Fruit fly (Drosophila melanogaster) whole organism, embryonic: ENCODE results near the gene CG16965.
A peak's percentile ranks its signal among the peaks of the same experiment; 100 is the strongest.

Experiments used
- Ada2b ChIP-seq: fragments of 200-800 bp; sonication (Bioruptor generic); IDR thresholded peaks from 2 replicates; pipeline ENCODE4 v1.3.6; 2022; ENCODE audit warnings: missing biosample characterization, missing genetic modification characterization
- Aef1 ChIP-seq: fragments of 200-800 bp; sonication (Bioruptor generic); IDR thresholded peaks from 3 replicates; pipeline ENCODE4 v1.3.6; 2022; ENCODE audit warnings: missing biosample characterization, missing genetic modification characterization
- B-H2 ChIP-seq: fragments of 200-800 bp; sonication (Bioruptor generic); optimal IDR thresholded peaks from 2 replicates; lab custom pipeline; 2018; ENCODE audit warnings: missing biosample characterization, mild to moderate bottlenecking, missing genetic modification characterization
- Blimp-1 ChIP-seq: fragments of 200-800 bp; sonication (Bioruptor generic); optimal IDR thresholded peaks from 3 replicates; lab custom pipeline; 2018; ENCODE audit warnings: missing biosample characterization, missing genetic modification characterization, mild to moderate bottlenecking, moderate library complexity, missing genetic modification reagents
- BtbVII ChIP-seq: fragments of 200-800 bp; sonication (Bioruptor generic); optimal IDR thresholded peaks from 3 replicates; lab custom pipeline; 2017; ENCODE audit warnings: missing biosample characterization, mild to moderate bottlenecking, missing genetic modification characterization
- Bteb2 ChIP-seq: fragments of 200-800 bp; sonication (Bioruptor generic); optimal IDR thresholded peaks from 2 replicates; lab custom pipeline; 2016; ENCODE audit warnings: missing biosample characterization, missing genetic modification characterization
- CG10147 ChIP-seq: fragments of 200-800 bp; sonication (Bioruptor generic); optimal IDR thresholded peaks from 2 replicates; lab custom pipeline; 2019; ENCODE audit warnings: missing biosample characterization, mild to moderate bottlenecking, missing genetic modification characterization, moderate library complexity
- CG12659 ChIP-seq: fragments of 200-800 bp; sonication (Bioruptor generic); optimal IDR thresholded peaks from 3 replicates; lab custom pipeline; 2017; ENCODE audit warnings: mild to moderate bottlenecking, missing biosample characterization, missing genetic modification reagents, missing genetic modification characterization
- CG14050 ChIP-seq: fragments of 200-800 bp; sonication (Bioruptor generic); IDR thresholded peaks from 3 replicates; pipeline ENCODE4 v1.3.6; 2022; ENCODE audit warnings: missing biosample characterization, missing genetic modification characterization
- CG15011 ChIP-seq: fragments of 200-800 bp; sonication (Bioruptor generic); optimal IDR thresholded peaks from 3 replicates; lab custom pipeline; 2018; ENCODE audit warnings: missing biosample characterization, mild to moderate bottlenecking, missing genetic modification characterization
- CG15073 ChIP-seq: fragments of 200-800 bp; sonication (Bioruptor generic); optimal IDR thresholded peaks from 2 replicates; lab custom pipeline; 2016; ENCODE audit warnings: missing biosample characterization, missing genetic modification characterization
- CG15696 ChIP-seq: fragments of 200-800 bp; sonication (Bioruptor generic); optimal IDR thresholded peaks from 2 replicates; lab custom pipeline; 2019; ENCODE audit warnings: missing biosample characterization, mild to moderate bottlenecking, missing genetic modification characterization, moderate library complexity
- CG1603 ChIP-seq: fragments of 200-800 bp; sonication (Bioruptor generic); optimal IDR thresholded peaks from 2 replicates; lab custom pipeline; 2019; ENCODE audit warnings: missing biosample characterization, mild to moderate bottlenecking, missing genetic modification characterization, moderate library complexity
- CG16815 ChIP-seq: fragments of 200-800 bp; sonication (Bioruptor generic); optimal IDR thresholded peaks from 3 replicates; lab custom pipeline; 2017; ENCODE audit warnings: missing biosample characterization, mild to moderate bottlenecking, missing genetic modification characterization
- CG18262 ChIP-seq: fragments of 200-800 bp; optimal IDR thresholded peaks from 3 replicates; lab custom pipeline; 2019; ENCODE audit warnings: missing biosample characterization, mild to moderate bottlenecking, missing genetic modification characterization, moderate library complexity
- CG18599 ChIP-seq: fragments of 200-800 bp; sonication (Bioruptor generic); optimal IDR thresholded peaks from 3 replicates; lab custom pipeline; 2017; ENCODE audit warnings: missing biosample characterization, missing genetic modification characterization, mild to moderate bottlenecking, moderate library complexity, missing genetic modification reagents
- CG3281 ChIP-seq: fragments of 200-800 bp; sonication (Bioruptor generic); optimal IDR thresholded peaks from 3 replicates; lab custom pipeline; 2017; ENCODE audit warnings: missing biosample characterization, mild to moderate bottlenecking, missing genetic modification characterization
- CG34376 ChIP-seq: fragments of 200-800 bp; sonication (Bioruptor generic); optimal IDR thresholded peaks from 2 replicates; lab custom pipeline; 2018; ENCODE audit warnings: missing biosample characterization, mild to moderate bottlenecking, missing genetic modification characterization
- CG4707 ChIP-seq: fragments of 200-800 bp; sonication (Bioruptor generic); optimal IDR thresholded peaks from 2 replicates; lab custom pipeline; 2018; ENCODE audit warnings: missing biosample characterization, mild to moderate bottlenecking, missing genetic modification characterization, moderate library complexity
- CG8359 ChIP-seq: fragments of 200-800 bp; sonication (Bioruptor generic); optimal IDR thresholded peaks from 2 replicates; lab custom pipeline; 2017; ENCODE audit warnings: missing biosample characterization, mild to moderate bottlenecking, missing genetic modification characterization, borderline replicate concordance
- CG8765 ChIP-seq: fragments of 200-800 bp; sonication (Bioruptor generic); IDR thresholded peaks from 2 replicates; pipeline ENCODE4 v1.3.6; 2022; ENCODE audit warnings: missing biosample characterization, missing genetic modification characterization
- Eip74EF ChIP-seq, 2 experiments: fragments of 200-800 bp in 1 of 2; fragments of >200 bp in 1 of 2; sonication (Bioruptor generic) in 1 of 2; optimal IDR thresholded peaks; 2 replicates each; lab custom pipeline; 2017 to 2019; ENCODE audit warnings: missing biosample characterization in 2 of 2, missing genetic modification characterization in 2 of 2, mild to moderate bottlenecking in 1 of 2, moderate library complexity in 1 of 2
- Med ChIP-seq: fragments of 200-800 bp; sonication (Bioruptor generic); peaks from one replicate; lab custom pipeline; 2016; ENCODE audit warnings: missing biosample characterization, missing genetic modification characterization, mild to moderate bottlenecking, inconsistent platforms, moderate library complexity
- NFAT ChIP-seq: fragments of 200-800 bp; sonication (Bioruptor generic); IDR thresholded peaks from 2 replicates; pipeline ENCODE4 v1.3.6; 2022; ENCODE audit warnings: missing biosample characterization, missing genetic modification characterization
- Nf-YB ChIP-seq: fragments of 200-800 bp; sonication (Bioruptor generic); optimal IDR thresholded peaks from 3 replicates; lab custom pipeline; 2019; ENCODE audit warnings: missing biosample characterization, mild to moderate bottlenecking, missing genetic modification characterization, moderate library complexity
- PHDP ChIP-seq: fragments of 200-800 bp; sonication (Bioruptor generic); optimal IDR thresholded peaks from 3 replicates; lab custom pipeline; 2018; ENCODE audit warnings: missing biosample characterization, mild to moderate bottlenecking, missing genetic modification characterization, moderate library complexity
- Sox100B ChIP-seq: fragments of 200-800 bp; sonication (Bioruptor generic); optimal IDR thresholded peaks from 3 replicates; lab custom pipeline; 2018; ENCODE audit warnings: missing biosample characterization, mild to moderate bottlenecking, missing genetic modification characterization
- Sry-β ChIP-seq: fragments of 200-800 bp; sonication (Bioruptor generic); optimal IDR thresholded peaks from 2 replicates; lab custom pipeline; 2018; ENCODE audit warnings: missing biosample characterization, mild to moderate bottlenecking, missing genetic modification characterization, moderate library complexity
- bigmax ChIP-seq: fragments of 200-800 bp; sonication (Bioruptor generic); optimal IDR thresholded peaks from 2 replicates; lab custom pipeline; 2018; ENCODE audit warnings: missing biosample characterization, mild to moderate bottlenecking, missing genetic modification characterization
- cato ChIP-seq: fragments of 200-800 bp; sonication (Bioruptor generic); optimal IDR thresholded peaks from 2 replicates; lab custom pipeline; 2016; ENCODE audit warnings: missing biosample characterization, missing genetic modification characterization, borderline replicate concordance
- chinmo ChIP-seq: fragments of 200-800 bp; sonication (Bioruptor generic); IDR thresholded peaks from 4 replicates; pipeline ENCODE4 v1.3.6; 2022; ENCODE audit warnings: missing biosample characterization, missing genetic modification characterization; ENCODE audit not compliant: partially characterized antibody
- crp ChIP-seq, 2 experiments: fragments of 200-800 bp; sonication (Bioruptor generic); optimal IDR thresholded peaks; 2 replicates in 1 of 2; 3 replicates in 1 of 2; lab custom pipeline; 2017; ENCODE audit warnings: missing biosample characterization in 2 of 2, missing genetic modification characterization in 2 of 2, mild to moderate bottlenecking in 1 of 2, moderate library complexity in 1 of 2
- cwo ChIP-seq: fragments of 200-800 bp; sonication (Bioruptor generic); optimal IDR thresholded peaks from 3 replicates; lab custom pipeline; 2017; ENCODE audit warnings: missing biosample characterization, missing genetic modification characterization, mild to moderate bottlenecking, moderate library complexity, missing genetic modification reagents
- da ChIP-seq: fragments of 200-800 bp; sonication (Bioruptor generic); optimal IDR thresholded peaks from 2 replicates; lab custom pipeline; 2016; ENCODE audit warnings: missing biosample characterization, missing genetic modification characterization
- dmrt99B ChIP-seq: fragments of 200-800 bp; sonication (Bioruptor generic); optimal IDR thresholded peaks from 2 replicates; lab custom pipeline; 2018; ENCODE audit warnings: missing biosample characterization, mild to moderate bottlenecking, missing genetic modification characterization, moderate library complexity
- eve ChIP-seq, 2 experiments: fragments of >200 bp; optimal IDR thresholded peaks; 2 replicates each; lab custom pipeline; 2017; ENCODE audit warnings: missing biosample characterization in 2 of 2, missing genetic modification characterization in 2 of 2
- gsb ChIP-seq: fragments of 200-800 bp; sonication (Bioruptor generic); IDR thresholded peaks from 2 replicates; pipeline ENCODE4 v1.3.6; 2022; ENCODE audit warnings: missing biosample characterization, missing genetic modification characterization
- hb ChIP-seq: fragments of 200-800 bp; sonication (Bioruptor generic); IDR thresholded peaks from 3 replicates; pipeline ENCODE4 v1.3.6; 2022; ENCODE audit warnings: missing biosample characterization, missing genetic modification characterization; ENCODE audit not compliant: partially characterized antibody
- hth ChIP-seq: fragments of >200 bp; optimal IDR thresholded peaks from 2 replicates; lab custom pipeline; 2017; ENCODE audit warnings: inconsistent platforms
- onecut ChIP-seq: fragments of 200-800 bp; sonication (Bioruptor generic); IDR thresholded peaks from 2 replicates; pipeline ENCODE4 v1.3.6; 2022; ENCODE audit warnings: missing biosample characterization, missing genetic modification characterization
- prd ChIP-seq, 3 experiments: fragments of >200 bp in 2 of 3; fragments of 200-800 bp in 1 of 3; sonication (Bioruptor generic) in 1 of 3; optimal IDR thresholded peaks in 2 of 3; IDR thresholded peaks in 1 of 3; 2 replicates in 2 of 3; 3 replicates in 1 of 3; pipeline versions ENCODE4 v1.3.6 to Lab custom; 2017 to 2022; ENCODE audit warnings: missing biosample characterization in 1 of 3, missing genetic modification characterization in 1 of 3
- psq ChIP-seq: fragments of 200-800 bp; sonication (Bioruptor generic); optimal IDR thresholded peaks from 2 replicates; lab custom pipeline; 2017; ENCODE audit warnings: missing biosample characterization, missing genetic modification characterization
- sd ChIP-seq: fragments of 200-800 bp; sonication (Bioruptor generic); optimal IDR thresholded peaks from 3 replicates; lab custom pipeline; 2018; ENCODE audit warnings: missing biosample characterization, mild to moderate bottlenecking, missing genetic modification characterization, moderate library complexity
- shn ChIP-seq: fragments of 200-800 bp; sonication (Bioruptor generic); optimal IDR thresholded peaks from 3 replicates; lab custom pipeline; 2016; ENCODE audit warnings: missing biosample characterization, missing genetic modification characterization
- slbo ChIP-seq: fragments of 200-800 bp; sonication (Bioruptor generic); IDR thresholded peaks from 2 replicates; pipeline ENCODE4 v1.3.6; 2022; ENCODE audit warnings: missing biosample characterization, missing genetic modification characterization
- sna ChIP-seq: fragments of 200-800 bp; sonication (Bioruptor generic); IDR thresholded peaks from 2 replicates; pipeline ENCODE4 v1.3.6; 2022; ENCODE audit warnings: missing biosample characterization, missing genetic modification characterization; ENCODE audit not compliant: partially characterized antibody
- ssp ChIP-seq: fragments of 200-800 bp; sonication (Bioruptor generic); IDR thresholded peaks from 2 replicates; pipeline ENCODE4 v1.3.6; 2022; ENCODE audit warnings: missing biosample characterization, missing genetic modification characterization
- sug ChIP-seq: fragments of 200-800 bp; optimal IDR thresholded peaks from 2 replicates; lab custom pipeline; 2019; ENCODE audit warnings: missing biosample characterization, mild to moderate bottlenecking, missing genetic modification characterization, moderate library complexity
- tap ChIP-seq: fragments of 200-800 bp; optimal IDR thresholded peaks from 3 replicates; lab custom pipeline; 2019; ENCODE audit warnings: missing biosample characterization, mild to moderate bottlenecking, missing genetic modification characterization, moderate library complexity
- vnd ChIP-seq: fragments of 200-800 bp; sonication (Bioruptor generic); IDR thresholded peaks from 3 replicates; pipeline ENCODE4 v1.3.6; 2022; ENCODE audit warnings: missing biosample characterization, missing genetic modification characterization; ENCODE audit not compliant: partially characterized antibody

Gene CG16965

DNA sequence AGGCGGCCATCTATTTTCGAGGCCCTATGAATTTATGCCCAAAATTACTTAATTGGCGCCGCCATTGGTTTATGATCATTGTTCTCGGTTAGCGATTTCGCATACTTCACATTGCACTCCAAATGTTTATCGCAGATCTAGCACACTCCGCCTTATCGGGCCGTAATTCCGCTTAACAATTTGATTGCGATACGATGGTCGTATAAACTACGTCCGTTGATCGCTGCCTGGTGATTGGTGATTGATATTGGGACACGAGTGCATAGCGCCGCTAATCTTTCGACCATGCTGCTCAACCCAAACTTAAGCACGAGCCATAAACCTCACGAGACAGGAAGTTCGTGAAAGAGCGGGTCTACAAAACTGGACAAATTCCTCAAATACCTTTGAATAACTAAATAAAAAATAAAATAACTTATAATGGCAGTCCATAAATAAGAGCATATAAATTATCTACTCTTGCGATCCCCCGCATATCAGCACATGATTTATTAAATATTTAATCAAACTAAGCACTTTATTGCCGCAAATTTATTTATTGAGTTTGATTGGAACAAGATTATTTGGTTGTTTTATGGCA is 49.3 kb downstream of the CG16965 start (continued):
- no peak for TF ChIP-seq ssp (GFP tag; lab: Robert Waterston, UW)
- TF ChIP-seq B-H2 (GFP tag; lab: Kevin White, UChicago) = peak; percentile 10
- TF ChIP-seq CG4707 (GFP tag; lab: Kevin White, UChicago) = no peak
- TF ChIP-seq prd (optimal IDR thresholded peaks at IDR 0.05; lab: Kevin White, UChicago) = no peak
- no peak for TF ChIP-seq prd (GFP tag; IDR thresholded peaks at IDR 0.05; lab: Robert Waterston, UW)
- TF ChIP-seq BtbVII (GFP tag; lab: Kevin White, UChicago) = no peak
- TF ChIP-seq vnd (GFP tag; lab: Robert Waterston, UW) = peak; percentile 44; the same call in 1 of the 3 replicates
- no peak for TF ChIP-seq Ada2b (GFP tag; lab: Robert Waterston, UW)
- no peak for TF ChIP-seq CG18262
- TF ChIP-seq CG15073 (GFP tag; lab: Kevin White, UChicago) = no peak
- TF ChIP-seq sna (GFP tag; lab: Robert Waterston, UW) = no peak
- peak; percentile 82 for TF ChIP-seq CG34376
- TF ChIP-seq CG1603 (tag; lab: Kevin White, UChicago) = no peak
- TF ChIP-seq PHDP (tag; lab: Kevin White, UChicago) = peak; percentile 9
- TF ChIP-seq CG14050 = no peak
- no peak for TF ChIP-seq crp (GFP tag; optimal IDR thresholded peaks at IDR 0.05; lab: Kevin White, UChicago)
- no peak for TF ChIP-seq hth (lab: Kevin White, UChicago)
- TF ChIP-seq Sox100B (GFP tag; lab: Kevin White, UChicago) = no peak
- no peak for TF ChIP-seq Bteb2 (GFP tag; lab: Kevin White, UChicago)
- peak; percentile 12 for TF ChIP-seq Med
- TF ChIP-seq cwo (GFP tag; lab: Kevin White, UChicago) = peak; percentile 74
- no peak for TF ChIP-seq Blimp-1 (GFP tag; lab: Kevin White, UChicago)
- TF ChIP-seq dmrt99B (tag; lab: Kevin White, UChicago) = no peak
- no peak for TF ChIP-seq hb
- no peak for TF ChIP-seq da (GFP tag; lab: Kevin White, UChicago)
- peak; percentile 58 for TF ChIP-seq Nf-YB
- TF ChIP-seq gsb = no peak
- TF ChIP-seq CG12659 (GFP tag; lab: Kevin White, UChicago) = no peak
- TF ChIP-seq sd (tag; lab: Kevin White, UChicago) = peak; percentile 87
- peak; percentile 74 for TF ChIP-seq sug
- TF ChIP-seq Sry-β = no peak
- TF ChIP-seq CG16815 (GFP tag; lab: Kevin White, UChicago) = no peak
- TF ChIP-seq CG10147 (GFP tag; lab: Kevin White, UChicago) = no peak
- TF ChIP-seq NFAT (GFP tag; lab: Robert Waterston, UW) = 0 out of 2 replicates have a peak, but pooled peaks have one; percentile 7
- 0 out of 4 replicates have a peak, but pooled peaks have one; percentile 48 for TF ChIP-seq chinmo
- no peak for TF ChIP-seq shn (GFP tag; lab: Kevin White, UChicago)
- peak; percentile 4 for TF ChIP-seq CG18599

DNA sequence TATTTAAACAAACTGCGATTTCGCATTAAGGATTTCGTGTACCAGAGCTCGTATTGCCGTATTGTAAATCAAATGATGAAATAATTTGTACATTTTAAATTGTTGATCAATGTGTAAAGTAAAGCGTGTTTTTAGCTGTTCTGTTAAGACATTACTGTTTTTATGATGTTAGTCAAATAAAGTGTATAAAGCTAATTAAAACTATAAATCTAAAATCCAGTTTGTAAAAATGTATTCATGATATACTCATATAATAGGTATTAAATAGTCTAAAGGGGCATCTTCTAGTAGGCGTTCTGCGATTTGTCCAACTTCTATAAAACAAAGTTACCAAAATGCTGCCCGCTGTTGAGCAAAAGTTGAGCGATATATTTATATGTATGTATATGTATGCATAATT is 52.5 kb downstream of the CG16965 start, which contains the start of gene CG18788:
Gene CG18788 (plus strand): TSS at position 301 of the 400 bp plus-strand sequence.
- TF ChIP-seq Eip74EF (GFP tag; optimal IDR thresholded peaks at IDR 0.05; lab: Kevin White, UChicago) (no peak), CG8359 (GFP tag; lab: Kevin White, UChicago) (no peak), tap (tag; lab: Kevin White, UChicago) (no peak), cato (GFP tag; lab: Kevin White, UChicago) (no peak), CG15011 (GFP tag; lab: Kevin White, UChicago) (no peak), slbo (no peak), CG8765 (GFP tag; lab: Robert Waterston, UW) (no peak), CG15696 (tag; lab: Kevin White, UChicago) (no peak), psq (GFP tag; lab: Kevin White, UChicago) (no peak), Aef1 (GFP tag; lab: Robert Waterston, UW) (no peak), eve (GFP tag; optimal IDR thresholded peaks at IDR 0.05; lab: Kevin White, UChicago) (no peak), onecut (GFP tag; lab: Robert Waterston, UW) (no peak), CG3281 (no peak), bigmax (no peak), CG18599 (no peak)
